Fruit fly (Drosophila melanogaster) whole organism: ENCODE measurements around the gene mEFTs.

Experiments used
- CG8478 ChIP-seq: fragments of >200 bp; optimal IDR thresholded peaks from 2 replicates; lab custom pipeline; 2018; ENCODE audit warnings: inconsistent platforms
- pan ChIP-seq: fragments of >200 bp; optimal IDR thresholded peaks from 2 replicates; lab custom pipeline; 2017
- psq ChIP-seq: fragments of >200 bp; optimal IDR thresholded peaks from 2 replicates; lab custom pipeline; 2017
- usp ChIP-seq: fragments of >200 bp; optimal IDR thresholded peaks from 2 replicates; lab custom pipeline; 2017; ENCODE audit warnings: missing biosample characterization, missing genetic modification characterization, mixed read lengths

dm6 chr2L:17484174-17484573, 16.7 kb downstream of the mEFTs start, which contains the start of the genes GCS2beta and CG5131:
- TF ChIP-seq pan (lab: Kevin White, UChicago): no peak
- no peak for TF ChIP-seq usp (GFP tag; lab: Kevin White, UChicago)
- no peak for TF ChIP-seq psq (lab: Kevin White, UChicago)
- TF ChIP-seq CG8478 (lab: Kevin White, UChicago): no peak
